Worm (Caenorhabditis elegans) whole organism, L4 larva: ENCODE data around the gene F13E9.15.

Experiments
- Y105C5A.15 ChIP-seq: fragments of 200-800 bp; sonication (Bioruptor generic); IDR thresholded peaks from 2 replicates; pipeline ENCODE4 v1.3.6; 2022; ENCODE audit warnings: missing genetic modification characterization, missing compliant biosample characterization
- ama-1 ChIP-seq: fragments of 150-350 bp; optimal IDR thresholded peaks from 2 replicates; lab custom pipeline; 2014; ENCODE audit warnings: inconsistent platforms, mixed read lengths
- ceh-28 ChIP-seq: fragments of 150-350 bp; optimal IDR thresholded peaks from 2 replicates; lab custom pipeline; 2014; ENCODE audit warnings: missing biosample characterization, missing genetic modification reagents, missing genetic modification characterization
- egl-43 ChIP-seq: fragments of 200-800 bp; sonication (Bioruptor generic); IDR thresholded peaks from 2 replicates; pipeline ENCODE4 v1.3.6; 2022; ENCODE audit warnings: missing genetic modification reagents, missing genetic modification characterization, missing compliant biosample characterization
- hif-1 ChIP-seq, 2 experiments: sonication (generic microtip); optimal IDR thresholded peaks; 2 replicates each; lab custom pipeline; 2016 to 2017; ENCODE audit warnings: missing compliant biosample characterization in 2 of 2, missing genetic modification characterization in 2 of 2, missing genetic modification reagents in 2 of 2, missing genotype in 2 of 2, mild to moderate bottlenecking in 1 of 2
- lin-13 ChIP-seq: fragments of 150-350 bp; optimal IDR thresholded peaks from 2 replicates; lab custom pipeline; 2014; ENCODE audit warnings: missing biosample characterization, missing genetic modification reagents, missing genetic modification characterization
- lin-39 ChIP-seq: fragments of 150-350 bp; optimal IDR thresholded peaks from 2 replicates; lab custom pipeline; 2014; ENCODE audit warnings: missing biosample characterization, missing genetic modification reagents, missing genetic modification characterization
- mdl-1 ChIP-seq, 2 experiments: fragments of 150-350 bp in 1 of 2; sonication (generic microtip) in 1 of 2; optimal IDR thresholded peaks; 2 replicates each; lab custom pipeline; 2014 to 2017; ENCODE audit warnings: missing biosample characterization in 2 of 2, missing genetic modification characterization in 2 of 2
- nhr-10 ChIP-seq: fragments of 150-350 bp; optimal IDR thresholded peaks from 2 replicates; lab custom pipeline; 2014; ENCODE audit warnings: missing biosample characterization, missing genetic modification characterization
- nhr-11 ChIP-seq: fragments of 150-350 bp; optimal IDR thresholded peaks from 2 replicates; lab custom pipeline; 2014; ENCODE audit warnings: missing biosample characterization, missing genetic modification characterization
- nhr-77 ChIP-seq: fragments of 150-350 bp; optimal IDR thresholded peaks from 2 replicates; lab custom pipeline; 2014; ENCODE audit warnings: missing biosample characterization, missing genetic modification characterization
- saeg-2 ChIP-seq: fragments of 200-800 bp; sonication (Bioruptor generic); IDR thresholded peaks from 2 replicates; pipeline ENCODE4 v1.3.6; 2022; ENCODE audit warnings: missing genetic modification reagents, missing genetic modification characterization, missing compliant biosample characterization
- vab-7 ChIP-seq: fragments of 200-800 bp; sonication (Bioruptor generic); IDR thresholded peaks from 2 replicates; pipeline ENCODE4 v1.3.6; 2022; ENCODE audit warnings: missing genetic modification reagents, missing genetic modification characterization, missing compliant biosample characterization

ce11 chrIV:10874527-10874926 is 15.1 kb downstream of the F13E9.15 start, which contains the start of gene F13E9.12:
- TF ChIP-seq mdl-1 (tag; optimal IDR thresholded peaks at IDR 0.05; lab: Kevin White, UChicago) (no peak), ama-1 (lab: Kevin White, UChicago) (no peak), hif-1 (tag; optimal IDR thresholded peaks at IDR 0.05; lab: Kevin White, UChicago) (no peak), vab-7 (GFP tag; lab: Robert Waterston, UW) (no peak), saeg-2 (no peak), lin-39 (no peak), nhr-10 (tag; lab: Kevin White, UChicago) (no peak), lin-13 (GFP tag; lab: Kevin White, UChicago) (no peak), nhr-11 (tag; lab: Kevin White, UChicago) (no peak), ceh-28 (tag; lab: Kevin White, UChicago) (no peak), Y105C5A.15 (GFP tag; lab: Robert Waterston, UW) (no peak), egl-43 (GFP tag; lab: Robert Waterston, UW) (no peak), nhr-77 (tag; lab: Kevin White, UChicago) (no peak)
